Worm (Caenorhabditis elegans) whole organism, L4 larva: ENCODE measurements around the gene sipa-1.

ENCODE experiments used
- F37D6.2 ChIP-seq: sonication (generic microtip); optimal IDR thresholded peaks from 2 replicates; lab custom pipeline; 2016; ENCODE audit warnings: mild to moderate bottlenecking, missing genetic modification characterization, missing compliant biosample characterization
- Y5F2A.4 ChIP-seq: fragments of 200-800 bp; sonication (Bioruptor generic); optimal IDR thresholded peaks from 2 replicates; lab custom pipeline; 2018; ENCODE audit warnings: mild to moderate bottlenecking, missing genetic modification characterization, missing compliant biosample characterization
- arid-1 ChIP-seq: fragments of 200-800 bp; sonication (Bioruptor generic); conservative IDR thresholded peaks from 2 replicates; pipeline ENCODE4 v1.3.6; 2022; ENCODE audit warnings: missing genetic modification reagents, missing genetic modification characterization, missing compliant biosample characterization
- attf-4 ChIP-seq: sonication (generic microtip); optimal IDR thresholded peaks from 3 replicates; lab custom pipeline; 2017; ENCODE audit warnings: missing biosample characterization, missing genetic modification characterization
- ceh-44 ChIP-seq: fragments of 200-800 bp; sonication (Bioruptor generic); IDR thresholded peaks from 2 replicates; pipeline ENCODE4 v1.3.6; 2022; ENCODE audit warnings: missing genetic modification reagents, missing genetic modification characterization, missing compliant biosample characterization
- ceh-62 ChIP-seq: sonication (generic microtip); optimal IDR thresholded peaks from 2 replicates; lab custom pipeline; 2017; ENCODE audit warnings: missing biosample characterization, missing genetic modification characterization
- ceh-82 ChIP-seq: sonication (generic microtip); optimal IDR thresholded peaks from 2 replicates; lab custom pipeline; 2017; ENCODE audit warnings: missing biosample characterization, missing genetic modification characterization
- cey-2 ChIP-seq: sonication (generic microtip); optimal IDR thresholded peaks from 3 replicates; lab custom pipeline; 2017; ENCODE audit warnings: missing genetic modification characterization, mild to moderate bottlenecking, missing compliant biosample characterization, antibody characterized with exemption, borderline replicate concordance; ENCODE audit not compliant: insufficient read depth
- ctbp-1 ChIP-seq: fragments of 200-800 bp; sonication (Bioruptor generic); IDR thresholded peaks from 2 replicates; pipeline ENCODE4 v1.3.6; 2022; ENCODE audit warnings: missing genetic modification reagents, missing genetic modification characterization, missing compliant biosample characterization
- daf-16 ChIP-seq, 3 experiments: sonication (generic microtip); optimal IDR thresholded peaks; 2 replicates each; lab custom pipeline; 2016 to 2017; ENCODE audit warnings: missing genetic modification characterization in 3 of 3, missing genetic modification reagents in 3 of 3, mild to moderate bottlenecking in 2 of 3, missing compliant biosample characterization in 2 of 3, missing biosample characterization in 1 of 3, moderate library complexity in 1 of 3
- dmd-6 ChIP-seq: fragments of 200-800 bp; sonication (Bioruptor generic); IDR thresholded peaks from 2 replicates; pipeline ENCODE4 v1.3.6; 2022; ENCODE audit warnings: missing genetic modification reagents, missing genetic modification characterization, missing compliant biosample characterization
- dmd-9 ChIP-seq: fragments of 200-800 bp; sonication (Bioruptor generic); IDR thresholded peaks from 2 replicates; pipeline ENCODE4 v1.3.6; 2022; ENCODE audit warnings: missing genetic modification reagents, missing genetic modification characterization, missing compliant biosample characterization
- duxl-1 ChIP-seq: sonication (generic microtip); optimal IDR thresholded peaks from 2 replicates; lab custom pipeline; 2016; ENCODE audit warnings: mild to moderate bottlenecking, missing genetic modification characterization, moderate library complexity, missing compliant biosample characterization; ENCODE audit not compliant: poor library complexity
- dve-1 ChIP-seq: sonication (generic microtip); optimal IDR thresholded peaks from 2 replicates; lab custom pipeline; 2017; ENCODE audit warnings: antibody characterized with exemption, mild to moderate bottlenecking, missing genetic modification characterization, missing compliant biosample characterization; ENCODE audit not compliant: insufficient read depth
- fkh-10 ChIP-seq: fragments of 150-350 bp; optimal IDR thresholded peaks from 2 replicates; lab custom pipeline; 2014; ENCODE audit warnings: missing biosample characterization, missing genetic modification reagents, missing genetic modification characterization
- fos-1 ChIP-seq: fragments of 150-350 bp; optimal IDR thresholded peaks from 2 replicates; lab custom pipeline; 2014; ENCODE audit warnings: missing biosample characterization, missing genetic modification characterization
- hlh-11 ChIP-seq: fragments of 200-800 bp; sonication (Bioruptor generic); optimal IDR thresholded peaks from 2 replicates; lab custom pipeline; 2018; ENCODE audit warnings: mild to moderate bottlenecking, missing genetic modification characterization, missing compliant biosample characterization
- hlh-30 ChIP-seq: sonication (generic microtip); optimal IDR thresholded peaks from 2 replicates; lab custom pipeline; 2017; ENCODE audit warnings: antibody characterized with exemption, mild to moderate bottlenecking, missing genetic modification characterization, missing compliant biosample characterization; ENCODE audit not compliant: insufficient read depth
- lin-1 ChIP-seq: fragments of 200-800 bp; sonication (Bioruptor generic); IDR thresholded peaks from 2 replicates; pipeline ENCODE4 v1.3.6; 2022; ENCODE audit warnings: missing genetic modification reagents, missing genetic modification characterization, missing compliant biosample characterization
- lin-38 ChIP-seq: fragments of 200-800 bp; sonication (Bioruptor generic); IDR thresholded peaks from 2 replicates; pipeline ENCODE4 v1.3.6; 2022; ENCODE audit warnings: missing genetic modification reagents, missing genetic modification characterization, missing compliant biosample characterization
- lsy-2 ChIP-seq, 2 experiments: fragments of 150-350 bp in 1 of 2; sonication (generic microtip) in 1 of 2; optimal IDR thresholded peaks; 2 replicates each; lab custom pipeline; 2014 to 2017; ENCODE audit warnings: missing biosample characterization in 2 of 2, missing genetic modification characterization in 2 of 2
- madf-9 ChIP-seq: fragments of 200-800 bp; sonication (Bioruptor generic); conservative IDR thresholded peaks from 2 replicates; pipeline ENCODE4 v1.3.6; 2022; ENCODE audit warnings: missing genetic modification reagents, missing genetic modification characterization, missing compliant biosample characterization
- mdl-1 ChIP-seq, 2 experiments: fragments of 150-350 bp in 1 of 2; sonication (generic microtip) in 1 of 2; optimal IDR thresholded peaks; 2 replicates each; lab custom pipeline; 2014 to 2017; ENCODE audit warnings: missing biosample characterization in 2 of 2, missing genetic modification characterization in 2 of 2
- mdt-29 ChIP-seq: fragments of 200-800 bp; sonication (Bioruptor generic); IDR thresholded peaks from 2 replicates; pipeline ENCODE4 v1.3.6; 2022; ENCODE audit warnings: missing genetic modification reagents, missing genetic modification characterization, missing compliant biosample characterization
- nhr-10 ChIP-seq: fragments of 150-350 bp; optimal IDR thresholded peaks from 2 replicates; lab custom pipeline; 2014; ENCODE audit warnings: missing biosample characterization, missing genetic modification characterization
- nhr-102 ChIP-seq: sonication (generic microtip); optimal IDR thresholded peaks from 2 replicates; lab custom pipeline; 2016; ENCODE audit warnings: mild to moderate bottlenecking, missing genetic modification characterization, moderate library complexity, missing compliant biosample characterization
- nhr-25 ChIP-seq: sonication (generic microtip); optimal IDR thresholded peaks from 2 replicates; lab custom pipeline; 2017; ENCODE audit warnings: missing genetic modification characterization, mild to moderate bottlenecking, missing compliant biosample characterization, antibody characterized with exemption, moderate library complexity, borderline replicate concordance; ENCODE audit not compliant: insufficient read depth
- nhr-28 ChIP-seq: fragments of 150-350 bp; optimal IDR thresholded peaks from 2 replicates; lab custom pipeline; 2014; ENCODE audit warnings: missing biosample characterization, missing genetic modification characterization
- nhr-41 ChIP-seq: fragments of 200-800 bp; sonication (Bioruptor generic); IDR thresholded peaks from 2 replicates; pipeline ENCODE4 v1.3.6; 2022; ENCODE audit warnings: missing genetic modification reagents, missing genetic modification characterization, missing compliant biosample characterization
- nhr-48 ChIP-seq: sonication (generic microtip); optimal IDR thresholded peaks from 2 replicates; lab custom pipeline; 2016; ENCODE audit warnings: mild to moderate bottlenecking, missing genetic modification characterization, missing compliant biosample characterization
- nhr-6 ChIP-seq: fragments of 150-350 bp; optimal IDR thresholded peaks from 2 replicates; lab custom pipeline; 2014; ENCODE audit warnings: missing biosample characterization, missing genetic modification characterization
- nhr-76 ChIP-seq: fragments of 150-350 bp; optimal IDR thresholded peaks from 2 replicates; lab custom pipeline; 2014; ENCODE audit warnings: missing biosample characterization, missing genetic modification characterization
- pha-4 ChIP-seq, 2 experiments: fragments of 150-350 bp in 1 of 2; fragments of 200-800 bp in 1 of 2; sonication (Bioruptor generic) in 1 of 2; IDR thresholded peaks in 1 of 2; optimal IDR thresholded peaks in 1 of 2; 2 replicates each; pipeline versions ENCODE4 v1.3.6 to Lab custom; 2014 to 2022; ENCODE audit warnings: missing genetic modification characterization in 2 of 2, missing genetic modification reagents in 2 of 2, missing biosample characterization in 1 of 2, missing compliant biosample characterization in 1 of 2
- sdz-12 ChIP-seq: fragments of 200-800 bp; sonication (Bioruptor generic); optimal IDR thresholded peaks from 2 replicates; lab custom pipeline; 2018; ENCODE audit warnings: mild to moderate bottlenecking, missing genetic modification characterization, missing compliant biosample characterization
- set-16 ChIP-seq: fragments of 200-800 bp; sonication (Bioruptor generic); IDR thresholded peaks from 2 replicates; pipeline ENCODE4 v1.3.6; 2022; ENCODE audit warnings: missing genetic modification reagents, missing genetic modification characterization, missing compliant biosample characterization
- skn-1 ChIP-seq: fragments of 150-350 bp; optimal IDR thresholded peaks from 2 replicates; lab custom pipeline; 2014; ENCODE audit warnings: missing biosample characterization, missing genetic modification characterization
- snpc-1.2 ChIP-seq: fragments of 200-800 bp; sonication (Bioruptor generic); IDR thresholded peaks from 2 replicates; pipeline ENCODE4 v1.3.6; 2022; ENCODE audit warnings: missing genetic modification reagents, missing genetic modification characterization, missing compliant biosample characterization
- snpc-4 ChIP-seq: fragments of 150-350 bp; optimal IDR thresholded peaks from 2 replicates; lab custom pipeline; 2014; ENCODE audit warnings: missing biosample characterization, missing genetic modification characterization
- spr-3 ChIP-seq: fragments of 200-800 bp; sonication (Bioruptor generic); optimal IDR thresholded peaks from 2 replicates; lab custom pipeline; 2018; ENCODE audit warnings: mild to moderate bottlenecking, missing genetic modification characterization, missing compliant biosample characterization
- tag-97 ChIP-seq: fragments of 200-800 bp; sonication (Bioruptor generic); IDR thresholded peaks from 2 replicates; pipeline ENCODE4 v1.3.6; 2022; ENCODE audit warnings: missing genetic modification characterization, missing compliant biosample characterization
- tra-1 ChIP-seq: fragments of 200-800 bp; sonication (Bioruptor generic); IDR thresholded peaks from 2 replicates; pipeline ENCODE4 v1.3.6; 2022; ENCODE audit warnings: missing genetic modification reagents, missing genetic modification characterization, missing compliant biosample characterization
- unc-62 ChIP-seq, 3 experiments: fragments of 150-350 bp in 1 of 3; sonication (generic microtip); optimal IDR thresholded peaks in 2 of 3; peaks in 1 of 3; 1 replicate in 1 of 3; 2 replicates in 2 of 3; lab custom pipeline; 2014 to 2017; ENCODE audit warnings: missing biosample characterization in 3 of 3, missing genetic modification characterization in 3 of 3, missing genetic modification reagents in 3 of 3, missing genotype in 1 of 3
- vab-7 ChIP-seq: fragments of 200-800 bp; sonication (Bioruptor generic); IDR thresholded peaks from 2 replicates; pipeline ENCODE4 v1.3.6; 2022; ENCODE audit warnings: missing genetic modification reagents, missing genetic modification characterization, missing compliant biosample characterization
- zfp-3 ChIP-seq: fragments of 200-800 bp; sonication (Bioruptor generic); conservative IDR thresholded peaks from 2 replicates; pipeline ENCODE4 v1.3.6; 2022; ENCODE audit warnings: missing genetic modification reagents, missing genetic modification characterization, missing compliant biosample characterization
- ztf-11 ChIP-seq: fragments of 150-350 bp; optimal IDR thresholded peaks from 2 replicates; lab custom pipeline; 2014; ENCODE audit warnings: missing biosample characterization, missing genetic modification characterization
- ztf-7 ChIP-seq: fragments of 150-350 bp; optimal IDR thresholded peaks from 2 replicates; lab custom pipeline; 2014; ENCODE audit warnings: missing biosample characterization, missing genetic modification characterization

The sipa-1 gene

DNA sequence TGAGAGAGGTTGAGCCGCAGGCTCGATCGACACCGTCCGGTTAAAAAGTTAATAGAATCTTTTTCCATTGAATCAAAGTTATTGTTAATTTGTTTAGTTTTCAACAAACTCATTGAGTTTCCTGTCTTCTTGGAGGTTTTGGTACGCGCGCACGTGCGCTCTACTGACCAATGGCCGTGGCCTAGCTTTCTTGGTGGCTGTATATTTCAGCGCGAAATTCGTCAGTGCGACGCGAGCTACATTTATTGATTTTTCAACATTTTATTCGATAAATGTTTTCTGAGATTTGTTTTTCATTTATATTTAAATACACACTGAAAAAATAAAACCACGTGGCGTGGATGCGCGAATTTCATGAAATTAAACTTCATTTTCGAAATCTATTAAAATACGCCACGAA, 7.1 kb upstream of the sipa-1 start, which contains the start of gene bir-1 (continued):
- TF ChIP-seq pha-4 (GFP tag; IDR thresholded peaks at IDR 0.05; lab: Robert Waterston, UW): no peak
- TF ChIP-seq pha-4 (tag; optimal IDR thresholded peaks at IDR 0.05; lab: Kevin White, UChicago): no peak
- TF ChIP-seq ceh-44 (GFP tag; lab: Robert Waterston, UW): no peak
- no peak for TF ChIP-seq Y5F2A.4 (GFP tag; lab: Kevin White, UChicago)
- TF ChIP-seq hlh-30 (tag; lab: Kevin White, UChicago): peak; percentile 72
- TF ChIP-seq set-16 (GFP tag; lab: Robert Waterston, UW): no peak
- no peak for TF ChIP-seq ctbp-1 (GFP tag; lab: Robert Waterston, UW)
- TF ChIP-seq lin-1 (GFP tag; lab: Robert Waterston, UW): no peak
- TF ChIP-seq mdl-1 (tag; optimal IDR thresholded peaks at IDR 0.05; lab: Kevin White, UChicago): peak; percentile 44 to 90
- 0 out of 2 replicates have a peak, but pooled peaks have one; percentile 48 for TF ChIP-seq dmd-9 (GFP tag; lab: Robert Waterston, UW)
- TF ChIP-seq ztf-7: no peak
- TF ChIP-seq nhr-102 (tag; lab: Kevin White, UChicago): no peak
- TF ChIP-seq snpc-1.2 (GFP tag; lab: Robert Waterston, UW): no peak
- TF ChIP-seq duxl-1 (tag; lab: Kevin White, UChicago): no peak
- no peak for TF ChIP-seq attf-4
- TF ChIP-seq nhr-10: no peak
- no peak for TF ChIP-seq madf-9 (GFP tag; lab: Robert Waterston, UW)
- no peak for TF ChIP-seq unc-62 (GFP tag; optimal IDR thresholded peaks at IDR 0.05 in 1 of 2; lab: Kevin White, UChicago)
- no peak for TF ChIP-seq unc-62 (tag; optimal IDR thresholded peaks at IDR 0.05; lab: Kevin White, UChicago)
- no peak for TF ChIP-seq tra-1 (GFP tag; lab: Robert Waterston, UW)
- no peak for TF ChIP-seq fos-1 (tag; lab: Kevin White, UChicago)
- peak; percentile 83 for TF ChIP-seq lin-38 (GFP tag; lab: Robert Waterston, UW)
- peak in 1 of 2 experiments; percentile 73 for TF ChIP-seq lsy-2 (tag; optimal IDR thresholded peaks at IDR 0.05; lab: Kevin White, UChicago)
- TF ChIP-seq dmd-6 (GFP tag; lab: Robert Waterston, UW): peak; percentile 47; the same call in 1 of the 2 replicates
- no peak for TF ChIP-seq sdz-12 (GFP tag; lab: Kevin White, UChicago)
- TF ChIP-seq mdt-29: no peak

- no peak for TF ChIP-seq nhr-76
- TF ChIP-seq cey-2 (tag; lab: Kevin White, UChicago): no peak
- TF ChIP-seq vab-7 (GFP tag; lab: Robert Waterston, UW): 0 out of 2 replicates have a peak, but pooled peaks have one; percentile 24
- no peak for TF ChIP-seq nhr-48 (tag; lab: Kevin White, UChicago)
- TF ChIP-seq fkh-10 (GFP tag; lab: Kevin White, UChicago): peak; percentile 41
- no peak for TF ChIP-seq ceh-82 (tag; lab: Kevin White, UChicago)
- TF ChIP-seq ztf-11 (tag; lab: Kevin White, UChicago): no peak
- no peak for TF ChIP-seq ztf-7
- no peak for TF ChIP-seq tag-97
- no peak for TF ChIP-seq skn-1 (tag; lab: Kevin White, UChicago)
- TF ChIP-seq nhr-28 (tag; lab: Kevin White, UChicago): no peak
- peak; percentile 61 for TF ChIP-seq hlh-30 (tag; lab: Kevin White, UChicago)
- no peak for TF ChIP-seq nhr-41 (GFP tag; lab: Robert Waterston, UW)
- no peak for TF ChIP-seq snpc-4 (tag; lab: Kevin White, UChicago)
- no peak for TF ChIP-seq dve-1
- 0 out of 2 replicates have a peak, but pooled peaks have one; percentile 7 for TF ChIP-seq pha-4 (GFP tag; IDR thresholded peaks at IDR 0.05; lab: Robert Waterston, UW)
- TF ChIP-seq pha-4 (tag; optimal IDR thresholded peaks at IDR 0.05; lab: Kevin White, UChicago): no peak
- TF ChIP-seq nhr-6 (tag; lab: Kevin White, UChicago): no peak
- TF ChIP-seq zfp-3 (GFP tag; lab: Robert Waterston, UW): no peak
- TF ChIP-seq daf-16 (GFP tag; optimal IDR thresholded peaks at IDR 0.05; lab: Kevin White, UChicago): no peak
- TF ChIP-seq daf-16 (tag; optimal IDR thresholded peaks at IDR 0.05; lab: Kevin White, UChicago): no peak
- peak in 1 of 2 experiments; percentile 74 for TF ChIP-seq mdl-1 (tag; optimal IDR thresholded peaks at IDR 0.05; lab: Kevin White, UChicago)
- no peak; the same call in 1 of the 2 replicates for TF ChIP-seq arid-1
- TF ChIP-seq F37D6.2 (tag; lab: Kevin White, UChicago): peak; percentile 53
- no peak for TF ChIP-seq lin-38 (GFP tag; lab: Robert Waterston, UW)
- TF ChIP-seq nhr-25 (tag; lab: Kevin White, UChicago): no peak
- no peak for TF ChIP-seq ceh-62 (tag; lab: Kevin White, UChicago)
- TF ChIP-seq hlh-11 (tag; lab: Kevin White, UChicago): peak; percentile 30
- no peak for TF ChIP-seq sdz-12 (GFP tag; lab: Kevin White, UChicago)
- TF ChIP-seq spr-3 (GFP tag; lab: Kevin White, UChicago): no peak
- TF ChIP-seq mdt-29: no peak
These were observed 4.3 kb upstream of the sipa-1 start for ce11 chrV:11641298-11641787.
